Fruit fly (Drosophila melanogaster) whole organism, embryonic: ENCODE results near the gene CG2003.
A peak's percentile ranks its signal among the peaks of the same experiment; 100 is the strongest.

Experiments used
- Adf1 ChIP-seq: fragments of 200-800 bp; sonication (Bioruptor generic); IDR thresholded peaks from 2 replicates; pipeline ENCODE4 v1.3.6; 2022; ENCODE audit warnings: missing biosample characterization, missing genetic modification characterization
- BtbVII ChIP-seq: fragments of 200-800 bp; sonication (Bioruptor generic); optimal IDR thresholded peaks from 3 replicates; lab custom pipeline; 2017; ENCODE audit warnings: missing biosample characterization, mild to moderate bottlenecking, missing genetic modification characterization
- CG10147 ChIP-seq: fragments of 200-800 bp; sonication (Bioruptor generic); optimal IDR thresholded peaks from 2 replicates; lab custom pipeline; 2019; ENCODE audit warnings: missing biosample characterization, mild to moderate bottlenecking, missing genetic modification characterization, moderate library complexity
- CG1024 ChIP-seq: fragments of 200-800 bp; sonication (Bioruptor generic); IDR thresholded peaks from 2 replicates; pipeline ENCODE4 v1.3.6; 2022; ENCODE audit warnings: missing biosample characterization, missing genetic modification characterization
- CG10267 ChIP-seq: fragments of 200-800 bp; sonication (Bioruptor generic); optimal IDR thresholded peaks from 2 replicates; lab custom pipeline; 2018; ENCODE audit warnings: missing biosample characterization, mild to moderate bottlenecking, missing genetic modification characterization, moderate library complexity
- CG10959 ChIP-seq: fragments of 200-800 bp; sonication (Bioruptor generic); IDR thresholded peaks from 2 replicates; pipeline ENCODE4 v1.3.6; 2022; ENCODE audit warnings: missing biosample characterization, missing genetic modification characterization
- CG10979 ChIP-seq: fragments of 200-800 bp; sonication (Bioruptor generic); optimal IDR thresholded peaks from 2 replicates; lab custom pipeline; 2018; ENCODE audit warnings: missing biosample characterization, mild to moderate bottlenecking, missing genetic modification characterization, moderate library complexity
- CG11398 ChIP-seq: fragments of 200-800 bp; sonication (Bioruptor generic); optimal IDR thresholded peaks from 2 replicates; lab custom pipeline; 2016; ENCODE audit warnings: missing biosample characterization, missing genetic modification characterization
- CG11504 ChIP-seq: fragments of 200-800 bp; sonication (Bioruptor generic); optimal IDR thresholded peaks from 3 replicates; lab custom pipeline; 2019; ENCODE audit warnings: missing biosample characterization, mild to moderate bottlenecking, missing genetic modification characterization, moderate library complexity
- CG12155 ChIP-seq: fragments of 200-800 bp; sonication (Bioruptor generic); optimal IDR thresholded peaks from 3 replicates; lab custom pipeline; 2016; ENCODE audit warnings: missing biosample characterization, missing genetic modification characterization
- CG13894 ChIP-seq: fragments of 200-800 bp; sonication (Bioruptor generic); optimal IDR thresholded peaks from 3 replicates; lab custom pipeline; 2018; ENCODE audit warnings: missing biosample characterization, mild to moderate bottlenecking, missing genetic modification characterization, moderate library complexity
- CG17328 ChIP-seq: fragments of 200-800 bp; sonication (Bioruptor generic); IDR thresholded peaks from 2 replicates; pipeline ENCODE4 v1.3.6; 2022; ENCODE audit warnings: missing biosample characterization, missing genetic modification characterization
- CG17612 ChIP-seq: fragments of 200-800 bp; sonication (Bioruptor generic); IDR thresholded peaks from 2 replicates; pipeline ENCODE4 v1.3.6; 2022; ENCODE audit warnings: missing biosample characterization, missing genetic modification characterization
- CG4707 ChIP-seq: fragments of 200-800 bp; sonication (Bioruptor generic); optimal IDR thresholded peaks from 2 replicates; lab custom pipeline; 2018; ENCODE audit warnings: missing biosample characterization, mild to moderate bottlenecking, missing genetic modification characterization, moderate library complexity
- CG6791 ChIP-seq: fragments of 200-800 bp; sonication (Bioruptor generic); IDR thresholded peaks from 3 replicates; pipeline ENCODE4 v1.3.6; 2022; ENCODE audit warnings: missing biosample characterization, missing genetic modification characterization; ENCODE audit not compliant: partially characterized antibody
- CG7987 ChIP-seq: fragments of 200-800 bp; sonication (Bioruptor generic); optimal IDR thresholded peaks from 2 replicates; lab custom pipeline; 2018; ENCODE audit warnings: missing biosample characterization, mild to moderate bottlenecking, missing genetic modification characterization, moderate library complexity
- CG8290 ChIP-seq, 3 experiments: fragments of 200-800 bp; sonication (Bioruptor generic); optimal IDR thresholded peaks; 2 replicates each; lab custom pipeline; 2016 to 2019; ENCODE audit warnings: missing biosample characterization in 3 of 3, missing genetic modification characterization in 3 of 3, mild to moderate bottlenecking in 2 of 3, moderate library complexity in 1 of 3
- CG8478 ChIP-seq: fragments of >200 bp; optimal IDR thresholded peaks from 2 replicates; lab custom pipeline; 2018
- CG8924 ChIP-seq: fragments of 200-800 bp; optimal IDR thresholded peaks from 3 replicates; lab custom pipeline; 2019; ENCODE audit warnings: missing biosample characterization, mild to moderate bottlenecking, missing genetic modification characterization, moderate library complexity
- CTCF ChIP-seq: fragments of 200-800 bp; sonication (Bioruptor generic); optimal IDR thresholded peaks from 2 replicates; lab custom pipeline; 2017; ENCODE audit warnings: missing biosample characterization, mild to moderate bottlenecking, missing genetic modification characterization, moderate library complexity
- CkIIα-i1 ChIP-seq: fragments of 200-800 bp; sonication (Bioruptor generic); IDR thresholded peaks from 2 replicates; pipeline ENCODE4 v1.3.6; 2022; ENCODE audit warnings: missing biosample characterization, missing genetic modification characterization
- Elba2 ChIP-seq: fragments of 200-800 bp; sonication (Bioruptor generic); optimal IDR thresholded peaks from 3 replicates; lab custom pipeline; 2016; ENCODE audit warnings: missing biosample characterization, missing genetic modification characterization
- Fer2 ChIP-seq: fragments of 200-800 bp; sonication (Bioruptor generic); optimal IDR thresholded peaks from 2 replicates; lab custom pipeline; 2018; ENCODE audit warnings: missing biosample characterization, mild to moderate bottlenecking, missing genetic modification characterization, moderate library complexity
- Hmx ChIP-seq: fragments of 200-800 bp; sonication (Bioruptor generic); optimal IDR thresholded peaks from 2 replicates; lab custom pipeline; 2016; ENCODE audit warnings: missing biosample characterization, missing genetic modification characterization
- Hsf ChIP-seq: fragments of 200-800 bp; sonication (Bioruptor generic); optimal IDR thresholded peaks from 3 replicates; lab custom pipeline; 2016; ENCODE audit warnings: missing biosample characterization, missing genetic modification characterization
- Mad ChIP-seq: fragments of 200-800 bp; sonication (Bioruptor generic); optimal IDR thresholded peaks from 2 replicates; lab custom pipeline; 2016; ENCODE audit warnings: missing biosample characterization, missing genetic modification characterization
- Med ChIP-seq: fragments of 200-800 bp; sonication (Bioruptor generic); peaks from one replicate; lab custom pipeline; 2016; ENCODE audit warnings: missing biosample characterization, missing genetic modification characterization, mild to moderate bottlenecking, inconsistent platforms, moderate library complexity
- NFAT ChIP-seq: fragments of 200-800 bp; sonication (Bioruptor generic); IDR thresholded peaks from 2 replicates; pipeline ENCODE4 v1.3.6; 2022; ENCODE audit warnings: missing biosample characterization, missing genetic modification characterization
- cad ChIP-seq: fragments of >200 bp; optimal IDR thresholded peaks from 2 replicates; lab custom pipeline; 2017; ENCODE audit warnings: missing biosample characterization, missing genetic modification characterization
- chinmo ChIP-seq: fragments of 200-800 bp; sonication (Bioruptor generic); IDR thresholded peaks from 4 replicates; pipeline ENCODE4 v1.3.6; 2022; ENCODE audit warnings: missing biosample characterization, missing genetic modification characterization; ENCODE audit not compliant: partially characterized antibody
- chm ChIP-seq: fragments of 200-800 bp; sonication (Bioruptor generic); IDR thresholded peaks from 2 replicates; pipeline ENCODE4 v1.3.6; 2022; ENCODE audit warnings: missing biosample characterization, missing genetic modification characterization
- ci ChIP-seq: fragments of 200-800 bp; sonication (Bioruptor generic); IDR thresholded peaks from 3 replicates; pipeline ENCODE4 v1.3.6; 2022; ENCODE audit warnings: missing biosample characterization, missing genetic modification characterization
- dmrt99B ChIP-seq: fragments of 200-800 bp; sonication (Bioruptor generic); optimal IDR thresholded peaks from 2 replicates; lab custom pipeline; 2018; ENCODE audit warnings: missing biosample characterization, mild to moderate bottlenecking, missing genetic modification characterization, moderate library complexity
- kni ChIP-seq: fragments of 200-800 bp; sonication (Bioruptor generic); optimal IDR thresholded peaks from 3 replicates; lab custom pipeline; 2017; ENCODE audit warnings: mild to moderate bottlenecking, missing biosample characterization, missing genetic modification reagents, missing genetic modification characterization
- lbe ChIP-seq: fragments of 200-800 bp; sonication (Bioruptor generic); optimal IDR thresholded peaks from 2 replicates; lab custom pipeline; 2016; ENCODE audit warnings: missing biosample characterization, mild to moderate bottlenecking, missing genetic modification characterization
- nom ChIP-seq: fragments of 200-800 bp; sonication (Bioruptor generic); optimal IDR thresholded peaks from 2 replicates; lab custom pipeline; 2017; ENCODE audit warnings: missing biosample characterization, missing genetic modification characterization, mild to moderate bottlenecking, moderate library complexity, missing genetic modification reagents
- pfk ChIP-seq: fragments of 200-800 bp; sonication (Bioruptor generic); optimal IDR thresholded peaks from 2 replicates; lab custom pipeline; 2018; ENCODE audit warnings: missing biosample characterization, mild to moderate bottlenecking, missing genetic modification characterization, moderate library complexity
- pita ChIP-seq: fragments of 200-800 bp; sonication (Bioruptor generic); optimal IDR thresholded peaks from 2 replicates; lab custom pipeline; 2017; ENCODE audit warnings: missing biosample characterization, mild to moderate bottlenecking, missing genetic modification characterization
- pros ChIP-seq: fragments of 200-800 bp; sonication (Bioruptor generic); optimal IDR thresholded peaks from 3 replicates; lab custom pipeline; 2019; ENCODE audit warnings: missing biosample characterization, mild to moderate bottlenecking, missing genetic modification characterization, moderate library complexity
- ranshi ChIP-seq: fragments of 200-800 bp; sonication (Bioruptor generic); IDR thresholded peaks from 2 replicates; pipeline ENCODE4 v1.3.6; 2022; ENCODE audit warnings: missing biosample characterization, missing genetic modification characterization
- repo ChIP-seq: fragments of 200-800 bp; sonication (Bioruptor generic); optimal IDR thresholded peaks from 2 replicates; lab custom pipeline; 2016; ENCODE audit warnings: missing biosample characterization, missing genetic modification characterization
- scrt ChIP-seq: fragments of 200-800 bp; sonication (Bioruptor generic); optimal IDR thresholded peaks from 2 replicates; lab custom pipeline; 2018; ENCODE audit warnings: missing biosample characterization, mild to moderate bottlenecking, missing genetic modification characterization, moderate library complexity
- sens ChIP-seq: fragments of 200-800 bp; sonication (Bioruptor generic); peaks from one replicate; lab custom pipeline; 2016; ENCODE audit warnings: missing biosample characterization, missing genetic modification characterization
- shn ChIP-seq: fragments of 200-800 bp; sonication (Bioruptor generic); optimal IDR thresholded peaks from 3 replicates; lab custom pipeline; 2016; ENCODE audit warnings: missing biosample characterization, missing genetic modification characterization
- slp2 ChIP-seq: fragments of 200-800 bp; sonication (Bioruptor generic); optimal IDR thresholded peaks from 2 replicates; lab custom pipeline; 2016; ENCODE audit warnings: missing biosample characterization, missing genetic modification characterization
- sr ChIP-seq: fragments of 200-800 bp; sonication (Bioruptor generic); IDR thresholded peaks from 3 replicates; pipeline ENCODE4 v1.3.6; 2022; ENCODE audit warnings: missing biosample characterization, missing genetic modification characterization
- stwl ChIP-seq: fragments of 200-800 bp; sonication (Bioruptor generic); optimal IDR thresholded peaks from 3 replicates; lab custom pipeline; 2018; ENCODE audit warnings: missing biosample characterization, mild to moderate bottlenecking, missing genetic modification characterization, moderate library complexity
- usp ChIP-seq: fragments of >200 bp; optimal IDR thresholded peaks from 2 replicates; lab custom pipeline; 2017; ENCODE audit warnings: missing biosample characterization, missing genetic modification characterization

The CG2003 gene

dm6 chr3R:31928439-31928838 lies 49.5 kb upstream of the CG2003 start (continued):
- TF ChIP-seq CG8290 (GFP tag; optimal IDR thresholded peaks at IDR 0.05; lab: Kevin White, UChicago) (no peak), CG8290 (tag; optimal IDR thresholded peaks at IDR 0.05; lab: Kevin White, UChicago) (peak in 1 of 2 experiments; percentile 14), CG10267 (tag; lab: Kevin White, UChicago) (no peak), chm (no peak), CG17328 (GFP tag; lab: Robert Waterston, UW) (no peak), repo (GFP tag; lab: Kevin White, UChicago) (no peak), CG12155 (GFP tag; lab: Kevin White, UChicago) (no peak), sens (GFP tag; lab: Kevin White, UChicago) (no peak), pita (peak; percentile 43), CG8924 (tag; lab: Kevin White, UChicago) (no peak), CTCF (GFP tag; lab: Kevin White, UChicago) (peak; percentile 67), CG10147 (GFP tag; lab: Kevin White, UChicago) (no peak), CG11504 (tag; lab: Kevin White, UChicago) (peak; percentile 3), Fer2 (tag; lab: Kevin White, UChicago) (no peak)

dm6 chr3R:31936003-31936496 lies 41.9 kb upstream of the CG2003 start:
- TF ChIP-seq Elba2 (no peak), sens (GFP tag; lab: Kevin White, UChicago) (peak; percentile 57), CG13894 (tag; lab: Kevin White, UChicago) (peak; percentile 8), ranshi (no peak), kni (GFP tag; lab: Kevin White, UChicago) (peak; percentile 78), CG8478 (lab: Kevin White, UChicago) (no peak), Hmx (GFP tag; lab: Kevin White, UChicago) (no peak), cad (GFP tag; lab: Kevin White, UChicago) (peak; percentile 56), CkIIα-i1 (GFP tag; lab: Robert Waterston, UW) (no peak), CG17612 (GFP tag; lab: Robert Waterston, UW) (no peak), usp (GFP tag; lab: Kevin White, UChicago) (no peak), CG4707 (GFP tag; lab: Kevin White, UChicago) (no peak), nom (peak; percentile 59), NFAT (GFP tag; lab: Robert Waterston, UW) (no peak), BtbVII (GFP tag; lab: Kevin White, UChicago) (no peak), CG1024 (GFP tag; lab: Robert Waterston, UW) (no peak), chinmo (0 out of 4 replicates have a peak, but pooled peaks have one; percentile 29), pros (GFP tag; lab: Kevin White, UChicago) (no peak)

- TF ChIP-seq Med (GFP tag; lab: Kevin White, UChicago): peak; percentile 24
- 0 out of 3 replicates have a peak, but pooled peaks have one; percentile 20 for TF ChIP-seq ci (GFP tag; lab: Robert Waterston, UW)
- TF ChIP-seq dmrt99B (tag; lab: Kevin White, UChicago): no peak
- TF ChIP-seq CG11398 (GFP tag; lab: Kevin White, UChicago): no peak
- TF ChIP-seq CG6791 (GFP tag; lab: Robert Waterston, UW): 0 out of 3 replicates have a peak, but pooled peaks have one; percentile 30
- peak; percentile 69 for TF ChIP-seq scrt
- TF ChIP-seq lbe (GFP tag; lab: Kevin White, UChicago): peak; percentile 24
- TF ChIP-seq stwl (tag; lab: Kevin White, UChicago): no peak
- no peak for TF ChIP-seq CG10959 (GFP tag; lab: Robert Waterston, UW)
- no peak for TF ChIP-seq shn (GFP tag; lab: Kevin White, UChicago)
- no peak for TF ChIP-seq slp2 (GFP tag; lab: Kevin White, UChicago)
- TF ChIP-seq CG7987 (GFP tag; lab: Kevin White, UChicago): no peak
- 0 out of 3 replicates have a peak, but pooled peaks have one; percentile 16 for TF ChIP-seq sr (GFP tag; lab: Robert Waterston, UW)
- no peak for TF ChIP-seq CG10979 (tag; lab: Kevin White, UChicago)
- TF ChIP-seq Mad: no peak
- TF ChIP-seq Adf1 (GFP tag; lab: Robert Waterston, UW): peak; percentile 92
- peak; percentile 64 for TF ChIP-seq pfk (GFP tag; lab: Kevin White, UChicago)
- TF ChIP-seq Hsf: no peak
Observed at dm6 chr3R:31937143-31937765, 40.7 kb upstream of the CG2003 start.
